Worm (Caenorhabditis elegans) whole organism, midembryonic: ENCODE results near the gene scav-3.

ENCODE experiments used
- T22C8.4 ChIP-seq: fragments of 200-800 bp; sonication (Bioruptor generic); IDR thresholded peaks from 2 replicates; pipeline ENCODE4 v1.3.6; 2022; ENCODE audit warnings: missing genetic modification characterization, missing compliant biosample characterization
- cog-1 ChIP-seq: sonication (generic microtip); optimal IDR thresholded peaks from 2 replicates; lab custom pipeline; 2016; ENCODE audit warnings: missing genetic modification characterization, missing compliant biosample characterization
- klf-2 ChIP-seq: fragments of 200-800 bp; sonication (Bioruptor generic); conservative IDR thresholded peaks from 2 replicates; pipeline ENCODE4 v1.3.6; 2022; ENCODE audit warnings: missing genetic modification reagents, missing genetic modification characterization, missing compliant biosample characterization
- med-1 ChIP-seq: sonication (generic microtip); optimal IDR thresholded peaks from 2 replicates; lab custom pipeline; 2017; ENCODE audit warnings: missing genetic modification characterization, mild to moderate bottlenecking, missing compliant biosample characterization, antibody characterized with exemption, missing genetic modification reagents; ENCODE audit not compliant: insufficient read depth
- ref-1 ChIP-seq: fragments of 200-800 bp; sonication (Bioruptor generic); conservative IDR thresholded peaks from 2 replicates; pipeline ENCODE4 v1.3.6; 2022; ENCODE audit warnings: missing genetic modification reagents, missing genetic modification characterization, missing compliant biosample characterization
- tab-1 ChIP-seq: fragments of 200-800 bp; sonication (Bioruptor generic); IDR thresholded peaks from 2 replicates; pipeline ENCODE4 v1.3.6; 2022; ENCODE audit warnings: missing genetic modification characterization, missing compliant biosample characterization

DNA sequence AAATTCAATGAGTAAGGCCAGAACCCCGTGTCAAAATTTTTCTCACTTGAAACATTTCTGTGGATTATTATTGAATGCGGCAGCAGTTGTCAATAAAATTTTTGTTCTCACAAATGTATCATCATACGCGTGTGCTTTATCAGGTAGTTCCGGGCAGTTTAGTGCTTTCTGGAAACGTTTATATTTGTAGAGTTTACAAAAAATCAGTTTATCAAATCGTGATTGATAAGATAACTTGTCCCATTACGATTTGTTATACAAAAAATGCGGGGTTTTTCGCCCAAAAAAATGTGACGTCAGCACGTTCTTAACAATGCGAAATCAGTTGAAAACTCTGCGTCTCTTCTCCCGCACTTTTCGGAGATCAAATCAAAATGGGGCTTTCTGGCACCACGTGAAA, 11.4 kb downstream of the scav-3 start:
- TF ChIP-seq tab-1 (GFP tag; lab: Robert Waterston, UW) (no peak), med-1 (GFP tag; lab: Kevin White, UChicago) (no peak), ref-1 (GFP tag; lab: Robert Waterston, UW) (no peak), cog-1 (no peak), klf-2 (no peak), T22C8.4 (no peak)
